Worm (Caenorhabditis elegans) whole organism, early embryonic: ENCODE measurements around the gene C03H5.4.

Experiments
- B0310.2 ChIP-seq: sonication (generic microtip); optimal IDR thresholded peaks from 2 replicates; lab custom pipeline; 2016; ENCODE audit warnings: mild to moderate bottlenecking, missing genetic modification characterization, missing compliant biosample characterization
- F13C5.2 ChIP-seq: sonication (generic microtip); optimal IDR thresholded peaks from 2 replicates; lab custom pipeline; 2017; ENCODE audit warnings: mild to moderate bottlenecking, missing genetic modification characterization, inconsistent platforms, missing compliant biosample characterization
- aly-1 ChIP-seq: sonication (generic microtip); optimal IDR thresholded peaks from 2 replicates; lab custom pipeline; 2016; ENCODE audit warnings: missing genetic modification characterization, missing compliant biosample characterization
- ama-1 ChIP-seq: fragments of 150-350 bp; optimal IDR thresholded peaks from 2 replicates; lab custom pipeline; 2014
- ceh-13 ChIP-seq: fragments of 200-800 bp; sonication (Bioruptor generic); optimal IDR thresholded peaks from 2 replicates; lab custom pipeline; 2018; ENCODE audit warnings: mild to moderate bottlenecking, missing genetic modification characterization, missing compliant biosample characterization
- ceh-36 ChIP-seq: sonication (generic microtip); optimal IDR thresholded peaks from 2 replicates; lab custom pipeline; 2016; ENCODE audit warnings: missing genetic modification characterization, inconsistent platforms, missing compliant biosample characterization
- ets-7 ChIP-seq: sonication (generic microtip); optimal IDR thresholded peaks from 2 replicates; lab custom pipeline; 2016; ENCODE audit warnings: missing genotype, missing genetic modification characterization, missing compliant biosample characterization
- flt-1 ChIP-seq: fragments of 200-800 bp; sonication (Bioruptor generic); IDR thresholded peaks from 2 replicates; pipeline ENCODE4 v1.3.6; 2022; ENCODE audit warnings: missing genetic modification characterization, missing compliant biosample characterization
- hmbx-1 ChIP-seq: sonication (generic microtip); optimal IDR thresholded peaks from 2 replicates; lab custom pipeline; 2016; ENCODE audit warnings: mild to moderate bottlenecking, missing genetic modification characterization, missing compliant biosample characterization
- hmg-4 ChIP-seq: fragments of 200-800 bp; sonication (Bioruptor generic); optimal IDR thresholded peaks from 2 replicates; lab custom pipeline; 2018; ENCODE audit warnings: mild to moderate bottlenecking, missing genetic modification characterization, missing compliant biosample characterization
- hnd-1 ChIP-seq: sonication (generic microtip); optimal IDR thresholded peaks from 2 replicates; lab custom pipeline; 2016; ENCODE audit warnings: missing genetic modification characterization, missing compliant biosample characterization
- pes-1 ChIP-seq: fragments of 200-800 bp; sonication (Bioruptor generic); IDR thresholded peaks from 2 replicates; pipeline ENCODE4 v1.3.6; 2022; ENCODE audit warnings: missing genetic modification reagents, missing genetic modification characterization, missing compliant biosample characterization
- scrt-1 ChIP-seq: fragments of 200-800 bp; sonication (Bioruptor generic); IDR thresholded peaks from 2 replicates; pipeline ENCODE4 v1.3.6; 2022; ENCODE audit warnings: missing genetic modification characterization, missing compliant biosample characterization
- sea-1 ChIP-seq: fragments of 200-800 bp; sonication (Bioruptor generic); conservative IDR thresholded peaks from 2 replicates; pipeline ENCODE4 v1.3.6; 2022; ENCODE audit warnings: missing genetic modification characterization, missing compliant biosample characterization
- tbx-11 ChIP-seq: fragments of 200-800 bp; sonication (Bioruptor generic); IDR thresholded peaks from 2 replicates; pipeline ENCODE4 v1.3.6; 2022; ENCODE audit warnings: missing genetic modification characterization, missing compliant biosample characterization
- tbx-37 ChIP-seq: fragments of 200-800 bp; sonication (Bioruptor generic); conservative IDR thresholded peaks from 2 replicates; pipeline ENCODE4 v1.3.6; 2022; ENCODE audit warnings: missing genetic modification reagents, missing genetic modification characterization, missing compliant biosample characterization
- tra-4 ChIP-seq: sonication (generic microtip); optimal IDR thresholded peaks from 2 replicates; lab custom pipeline; 2017; ENCODE audit warnings: missing genetic modification characterization, missing compliant biosample characterization

C03H5.4 gene

ce11 chrII:387844-388355 lies 12.8 kb downstream of the C03H5.4 start:
- TF ChIP-seq hmg-4 (no peak), ceh-13 (no peak)

- TF ChIP-seq hmbx-1 (tag; lab: Kevin White, UChicago) (no peak), ceh-36 (tag; lab: Kevin White, UChicago) (no peak), scrt-1 (GFP tag; lab: Robert Waterston, UW) (no peak)
Observed at ce11 chrII:388533-388932, 13.5 kb downstream of the C03H5.4 start, which contains the start of gene nstp-4. TSS of gene nstp-4 (plus strand) at chrII:388833.

- TF ChIP-seq flt-1 (GFP tag; lab: Robert Waterston, UW) = no peak
- no peak for TF ChIP-seq tra-4 (tag; lab: Kevin White, UChicago)
- no peak for TF ChIP-seq hmbx-1 (tag; lab: Kevin White, UChicago)
- TF ChIP-seq hmg-4 = no peak
- TF ChIP-seq ceh-13 = no peak
- TF ChIP-seq scrt-1 (GFP tag; lab: Robert Waterston, UW) = no peak
- no peak for TF ChIP-seq ama-1
- no peak for TF ChIP-seq aly-1
- no peak for TF ChIP-seq F13C5.2 (tag; lab: Kevin White, UChicago)
- TF ChIP-seq sea-1 = no peak
- no peak for TF ChIP-seq B0310.2 (tag; lab: Kevin White, UChicago)
- TF ChIP-seq ets-7 (tag; lab: Kevin White, UChicago) = no peak
- no peak for TF ChIP-seq tbx-37 (GFP tag; lab: Robert Waterston, UW)
- TF ChIP-seq pes-1 (GFP tag; lab: Robert Waterston, UW) = no peak
- TF ChIP-seq ceh-36 (tag; lab: Kevin White, UChicago) = no peak
- no peak for TF ChIP-seq tbx-11 (GFP tag; lab: Robert Waterston, UW)
- no peak for TF ChIP-seq hnd-1 (tag; lab: Kevin White, UChicago)
Observed at ce11 chrII:399321-399720, 24.3 kb downstream of the C03H5.4 start, which contains the start of gene C03H5.6. TSS of gene C03H5.6 (minus strand) at chrII:399421.

ce11 chrII:400167-400566 lies 25.1 kb downstream of the C03H5.4 start:
- TF ChIP-seq aly-1 (no peak), ets-7 (tag; lab: Kevin White, UChicago) (no peak), sea-1 (no peak), ama-1 (no peak), F13C5.2 (tag; lab: Kevin White, UChicago) (no peak), B0310.2 (tag; lab: Kevin White, UChicago) (no peak), pes-1 (GFP tag; lab: Robert Waterston, UW) (no peak), flt-1 (GFP tag; lab: Robert Waterston, UW) (no peak), ceh-13 (no peak), tbx-11 (GFP tag; lab: Robert Waterston, UW) (no peak), hnd-1 (tag; lab: Kevin White, UChicago) (no peak), hmg-4 (no peak)

ce11 chrII:401211-401610 lies 26.2 kb downstream of the C03H5.4 start:
- no peak for TF ChIP-seq aly-1
- no peak for TF ChIP-seq ama-1
- no peak for TF ChIP-seq tbx-37 (GFP tag; lab: Robert Waterston, UW)
- TF ChIP-seq hmbx-1 (tag; lab: Kevin White, UChicago) = no peak
- TF ChIP-seq hnd-1 (tag; lab: Kevin White, UChicago) = no peak
- no peak for TF ChIP-seq scrt-1 (GFP tag; lab: Robert Waterston, UW)

- TF ChIP-seq ceh-13 (no peak), tbx-37 (GFP tag; lab: Robert Waterston, UW) (no peak), hnd-1 (tag; lab: Kevin White, UChicago) (no peak), ama-1 (no peak), tra-4 (tag; lab: Kevin White, UChicago) (no peak), ets-7 (tag; lab: Kevin White, UChicago) (no peak), ceh-36 (tag; lab: Kevin White, UChicago) (no peak), hmg-4 (no peak), scrt-1 (GFP tag; lab: Robert Waterston, UW) (no peak), B0310.2 (tag; lab: Kevin White, UChicago) (no peak), sea-1 (no peak)
Observed at ce11 chrII:402435-402834, 27.4 kb downstream of the C03H5.4 start, which contains the start of gene clec-10. TSS of gene clec-10 (plus strand) at chrII:402678.

ce11 chrII:410832-411231 lies 35.8 kb downstream of the C03H5.4 start, which contains the start of the genes dnsn-1 and C24H12.4:
TSS of gene dnsn-1 (minus strand) at chrII:410932.
TSS of gene C24H12.4 (plus strand) at chrII:411222.
- TF ChIP-seq scrt-1 (GFP tag; lab: Robert Waterston, UW) = no peak
- peak; percentile 30 for TF ChIP-seq ceh-36 (tag; lab: Kevin White, UChicago)
- 0 out of 2 replicates have a peak, but pooled peaks have one; percentile 21 for TF ChIP-seq pes-1 (GFP tag; lab: Robert Waterston, UW)
- peak; percentile 79 for TF ChIP-seq F13C5.2 (tag; lab: Kevin White, UChicago)

ce11 chrII:416808-417207 lies 41.8 kb downstream of the C03H5.4 start:
- TF ChIP-seq pes-1 (GFP tag; lab: Robert Waterston, UW) (peak; percentile 64), hmbx-1 (tag; lab: Kevin White, UChicago) (peak; percentile 23)

ce11 chrII:418782-419181 lies 43.7 kb downstream of the C03H5.4 start, which contains the start of gene C24H12.6:
TSS of gene C24H12.6 (minus strand) at chrII:418882.
- TF ChIP-seq B0310.2 (tag; lab: Kevin White, UChicago) (no peak), hnd-1 (tag; lab: Kevin White, UChicago) (no peak), sea-1 (no peak), pes-1 (GFP tag; lab: Robert Waterston, UW) (no peak)
